Worm (Caenorhabditis elegans): ENCODE measurements around the gene wdr-5.1.

wdr-5.1 gene

ce11 chrIII:3704967-3705366 lies at the start of gene wdr-5.1:
Gene wdr-5.1, plus strand, starts transcription at chrIII:3705285.
- TF ChIP-seq snpc-3.4 (tag; optimal IDR thresholded peaks at IDR 0.05) (peak; percentile 26), ztf-18 (tag; optimal IDR thresholded peaks at IDR 0.05) (no peak), ama-1 (optimal IDR thresholded peaks at IDR 0.05) (peak; percentile 45), ama-1 (GFP tag; optimal IDR thresholded peaks at IDR 0.05) (no peak), F33H1.4 (GFP tag; IDR thresholded peaks at IDR 0.05) (peak; percentile 15; the same call in 1 of the 2 replicates), nfya-2 (GFP tag; IDR thresholded peaks at IDR 0.05) (no peak), cebp-1 (GFP tag; IDR thresholded peaks at IDR 0.05) (no peak), cebp-1 (tag; optimal IDR thresholded peaks at IDR 0.05) (peak; percentile 50), let-607 (tag; optimal IDR thresholded peaks at IDR 0.05) (peak in 1 of 2 experiments; percentile 7)

DNA sequence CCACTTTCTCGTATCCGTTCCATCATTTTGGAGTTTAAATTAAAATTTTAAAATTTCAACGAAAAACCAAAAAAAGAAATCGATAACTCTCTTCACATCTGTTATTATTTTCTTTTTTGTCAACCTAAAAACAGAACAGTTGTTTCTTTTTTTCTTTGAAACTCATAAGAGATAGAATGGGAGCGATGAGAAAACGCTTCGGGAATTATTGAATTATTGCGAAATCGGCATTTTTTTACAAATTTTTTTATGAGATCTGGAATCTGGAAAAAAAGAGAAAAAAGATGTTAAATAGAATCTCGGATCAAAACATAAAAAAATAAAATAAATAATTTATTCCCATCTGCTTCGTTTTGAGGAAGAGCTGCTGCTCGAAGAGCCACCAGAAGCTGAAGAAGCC lies 47.6 kb upstream of the wdr-5.1 start, which contains the start of gene C46F11.5:
C46F11.5 (minus strand) TSS at position 128 of the 400 bp plus-strand sequence.
- no peak for TF ChIP-seq F37B4.10 (GFP tag; IDR thresholded peaks at IDR 0.05)
- TF ChIP-seq cebp-1 (GFP tag; IDR thresholded peaks at IDR 0.05) = peak; percentile 75
- TF ChIP-seq cebp-1 (tag; optimal IDR thresholded peaks at IDR 0.05) = peak; percentile 97

ce11 chrIII:3664224-3664623 lies 40.9 kb upstream of the wdr-5.1 start, which contains the start of gene C46F11.4:
Gene C46F11.4, minus strand, starts transcription at chrIII:3664304.
- TF ChIP-seq atf-7 (tag; optimal IDR thresholded peaks at IDR 0.05) (no peak), F39B2.1 (GFP tag; IDR thresholded peaks at IDR 0.05) (no peak), B0261.1 (tag; optimal IDR thresholded peaks at IDR 0.05) (no peak), cebp-1 (GFP tag; IDR thresholded peaks at IDR 0.05) (peak; percentile 32; the same call in 1 of the 2 replicates), cebp-1 (tag; optimal IDR thresholded peaks at IDR 0.05) (peak; percentile 87), snpc-3.4 (tag; optimal IDR thresholded peaks at IDR 0.05) (no peak), madf-10 (tag; optimal IDR thresholded peaks at IDR 0.05) (peak; percentile 6), F22D6.2 (tag; optimal IDR thresholded peaks at IDR 0.05) (no peak), ztf-26 (tag; optimal IDR thresholded peaks at IDR 0.05) (no peak), pha-4 (tag; optimal IDR thresholded peaks at IDR 0.05) (no peak), rpc-1 (optimal IDR thresholded peaks at IDR 0.05) (peak; percentile 46), rpc-1 (tag; optimal IDR thresholded peaks at IDR 0.05) (no peak), him-1 (tag; optimal IDR thresholded peaks at IDR 0.05) (peak; percentile 66), rcor-1 (GFP tag; IDR thresholded peaks at IDR 0.05) (no peak), lin-54 (GFP tag; optimal IDR thresholded peaks at IDR 0.05) (peak; percentile 28), mxl-1 (tag; optimal IDR thresholded peaks at IDR 0.05) (no peak), T07F8.4 (tag; optimal IDR thresholded peaks at IDR 0.05) (no peak), hmg-1.2 (GFP tag; IDR thresholded peaks at IDR 0.05) (no peak), lin-35 (GFP tag; optimal IDR thresholded peaks at IDR 0.05) (peak in 1 of 3 experiments; percentile 39), ZK185.1 (tag; optimal IDR thresholded peaks at IDR 0.05; ENCODE audit: poor library complexity, severe bottlenecking) (peak; percentile 38), lin-40 (tag; optimal IDR thresholded peaks at IDR 0.05) (no peak), attf-5 (GFP tag; optimal IDR thresholded peaks at IDR 0.05) (peak; percentile 26), hsf-1 (GFP tag; IDR thresholded peaks at IDR 0.05) (no peak), snpc-1.3 (tag; optimal IDR thresholded peaks at IDR 0.05; ENCODE audit: insufficient read depth) (peak; percentile 10), snpc-1.1 (tag; optimal IDR thresholded peaks at IDR 0.05; ENCODE audit: insufficient read depth) (no peak), F49E8.2 (tag; optimal IDR thresholded peaks at IDR 0.05; ENCODE audit: insufficient read depth) (peak; percentile 32), Y53G8AR.9 (GFP tag; conservative IDR thresholded peaks at IDR 0.05) (0 out of 2 replicates have a peak, but pooled peaks have one; percentile 28), athp-1 (tag; optimal IDR thresholded peaks at IDR 0.05) (no peak), lsl-1 (GFP tag; optimal IDR thresholded peaks at IDR 0.05) (no peak), nfyb-1 (GFP tag; IDR thresholded peaks at IDR 0.05) (0 out of 2 replicates have a peak, but pooled peaks have one; percentile 34), ceh-27 (GFP tag; optimal IDR thresholded peaks at IDR 0.05) (no peak), nhr-27 (tag; optimal IDR thresholded peaks at IDR 0.05) (no peak), tbx-9 (tag; optimal IDR thresholded peaks at IDR 0.05; ENCODE audit: borderline replicate concordance) (no peak), madf-6 (GFP tag; IDR thresholded peaks at IDR 0.05) (peak; percentile 61), snpc-4 (GFP tag; optimal IDR thresholded peaks at IDR 0.05) (no peak), snpc-4 (tag; optimal IDR thresholded peaks at IDR 0.05) (no peak)

All from whole organism, young adult.